Comparison of ENCODE assay signal across 4 worm cellular contexts in genomic region chrIII:13316935-13317334, ce11.
TF ChIP-seq lines count a peak whose summit lies in the region.

No protein-coding gene starts in this region.

TF ChIP-seq in whole organism, L1 larva, 84 proteins besides CTCF, POLR2A, EP300 and RAD21:
- TF ChIP-seq dpl-1 (GFP tag; optimal IDR thresholded peaks at IDR 0.05; lab: Kevin White, UChicago): peak in 2 of 3 experiments; percentile 8 to 57
- peak; percentile 61 to 88 for TF ChIP-seq efl-1 (optimal IDR thresholded peaks at IDR 0.05; lab: Kevin White, UChicago)
- peak; percentile 34 to 66 for TF ChIP-seq efl-1 (GFP tag; optimal IDR thresholded peaks at IDR 0.05 in 1 of 2; lab: Kevin White, UChicago)
- peak; percentile 17 to 48 for TF ChIP-seq lin-35 (GFP tag; optimal IDR thresholded peaks at IDR 0.05; lab: Kevin White, UChicago)
- TF ChIP-seq grh-1 (GFP tag; IDR thresholded peaks at IDR 0.05; lab: Robert Waterston, UW): no peak
TF ChIP-seq in whole organism, L1 larva: peak in this region for 3.

TF ChIP-seq in whole organism, L4 larva, 104 proteins besides CTCF, POLR2A, EP300 and RAD21:
- TF ChIP-seq D1046.2 (GFP tag; IDR thresholded peaks at IDR 0.05; lab: Robert Waterston, UW) (0 out of 2 replicates have a peak, but pooled peaks have one; percentile 9), jun-1 (tag; optimal IDR thresholded peaks at IDR 0.05; lab: Kevin White, UChicago) (no peak)

TF ChIP-seq in whole organism, late embryonic, 69 proteins besides CTCF, POLR2A, EP300 and RAD21:
- TF ChIP-seq elt-4 (tag; optimal IDR thresholded peaks at IDR 0.05; lab: Kevin White, UChicago) (no peak), hlh-30 (tag; optimal IDR thresholded peaks at IDR 0.05; lab: Kevin White, UChicago; ENCODE audit: insufficient read depth) (peak; percentile 51)

TF ChIP-seq in whole organism, mixed stage, embryonic, 35 proteins besides CTCF, POLR2A, EP300 and RAD21:
- peak; percentile 9 for TF ChIP-seq mep-1 (tag; optimal IDR thresholded peaks at IDR 0.05; lab: Kevin White, UChicago)
- TF ChIP-seq pha-4 (tag; optimal IDR thresholded peaks at IDR 0.05; lab: Kevin White, UChicago): no peak

Comparison
In these comparisons a context has a peak if more than half of its experiments do, and no peak if none do; other contexts are left out.
1. Of the 29 proteins assayed by ChIP-seq in both whole organism, L4 larva and whole organism, L1 larva: peak only in whole organism, L4 larva: none; only in whole organism, L1 larva: dpl-1; in both: none; in neither: 28.